Worm (Caenorhabditis elegans) whole organism, early embryonic: Measurements from ENCODE around the gene W01A11.1.

ENCODE experiments used
- B0310.2 ChIP-seq: sonication (generic microtip); optimal IDR thresholded peaks from 2 replicates; lab custom pipeline; 2016; ENCODE audit warnings: mild to moderate bottlenecking, missing genetic modification characterization, missing compliant biosample characterization
- F13C5.2 ChIP-seq: sonication (generic microtip); optimal IDR thresholded peaks from 2 replicates; lab custom pipeline; 2017; ENCODE audit warnings: mild to moderate bottlenecking, missing genetic modification characterization, inconsistent platforms, missing compliant biosample characterization
- aly-1 ChIP-seq: sonication (generic microtip); optimal IDR thresholded peaks from 2 replicates; lab custom pipeline; 2016; ENCODE audit warnings: missing genetic modification characterization, missing compliant biosample characterization
- ama-1 ChIP-seq: fragments of 150-350 bp; optimal IDR thresholded peaks from 2 replicates; lab custom pipeline; 2014
- ceh-13 ChIP-seq: fragments of 200-800 bp; sonication (Bioruptor generic); optimal IDR thresholded peaks from 2 replicates; lab custom pipeline; 2018; ENCODE audit warnings: mild to moderate bottlenecking, missing genetic modification characterization, missing compliant biosample characterization
- ceh-36 ChIP-seq: sonication (generic microtip); optimal IDR thresholded peaks from 2 replicates; lab custom pipeline; 2016; ENCODE audit warnings: missing genetic modification characterization, inconsistent platforms, missing compliant biosample characterization
- ets-7 ChIP-seq: sonication (generic microtip); optimal IDR thresholded peaks from 2 replicates; lab custom pipeline; 2016; ENCODE audit warnings: missing genotype, missing genetic modification characterization, missing compliant biosample characterization
- flt-1 ChIP-seq: fragments of 200-800 bp; sonication (Bioruptor generic); IDR thresholded peaks from 2 replicates; pipeline ENCODE4 v1.3.6; 2022; ENCODE audit warnings: missing genetic modification characterization, missing compliant biosample characterization
- hmbx-1 ChIP-seq: sonication (generic microtip); optimal IDR thresholded peaks from 2 replicates; lab custom pipeline; 2016; ENCODE audit warnings: mild to moderate bottlenecking, missing genetic modification characterization, missing compliant biosample characterization
- hmg-4 ChIP-seq: fragments of 200-800 bp; sonication (Bioruptor generic); optimal IDR thresholded peaks from 2 replicates; lab custom pipeline; 2018; ENCODE audit warnings: mild to moderate bottlenecking, missing genetic modification characterization, missing compliant biosample characterization
- hnd-1 ChIP-seq: sonication (generic microtip); optimal IDR thresholded peaks from 2 replicates; lab custom pipeline; 2016; ENCODE audit warnings: missing genetic modification characterization, missing compliant biosample characterization
- pes-1 ChIP-seq: fragments of 200-800 bp; sonication (Bioruptor generic); IDR thresholded peaks from 2 replicates; pipeline ENCODE4 v1.3.6; 2022; ENCODE audit warnings: missing genetic modification reagents, missing genetic modification characterization, missing compliant biosample characterization
- scrt-1 ChIP-seq: fragments of 200-800 bp; sonication (Bioruptor generic); IDR thresholded peaks from 2 replicates; pipeline ENCODE4 v1.3.6; 2022; ENCODE audit warnings: missing genetic modification characterization, missing compliant biosample characterization
- sea-1 ChIP-seq: fragments of 200-800 bp; sonication (Bioruptor generic); conservative IDR thresholded peaks from 2 replicates; pipeline ENCODE4 v1.3.6; 2022; ENCODE audit warnings: missing genetic modification characterization, missing compliant biosample characterization
- tbx-11 ChIP-seq: fragments of 200-800 bp; sonication (Bioruptor generic); IDR thresholded peaks from 2 replicates; pipeline ENCODE4 v1.3.6; 2022; ENCODE audit warnings: missing genetic modification characterization, missing compliant biosample characterization
- tbx-37 ChIP-seq: fragments of 200-800 bp; sonication (Bioruptor generic); conservative IDR thresholded peaks from 2 replicates; pipeline ENCODE4 v1.3.6; 2022; ENCODE audit warnings: missing genetic modification reagents, missing genetic modification characterization, missing compliant biosample characterization
- tra-4 ChIP-seq: sonication (generic microtip); optimal IDR thresholded peaks from 2 replicates; lab custom pipeline; 2017; ENCODE audit warnings: missing genetic modification characterization, missing compliant biosample characterization

W01A11.1 gene

DNA sequence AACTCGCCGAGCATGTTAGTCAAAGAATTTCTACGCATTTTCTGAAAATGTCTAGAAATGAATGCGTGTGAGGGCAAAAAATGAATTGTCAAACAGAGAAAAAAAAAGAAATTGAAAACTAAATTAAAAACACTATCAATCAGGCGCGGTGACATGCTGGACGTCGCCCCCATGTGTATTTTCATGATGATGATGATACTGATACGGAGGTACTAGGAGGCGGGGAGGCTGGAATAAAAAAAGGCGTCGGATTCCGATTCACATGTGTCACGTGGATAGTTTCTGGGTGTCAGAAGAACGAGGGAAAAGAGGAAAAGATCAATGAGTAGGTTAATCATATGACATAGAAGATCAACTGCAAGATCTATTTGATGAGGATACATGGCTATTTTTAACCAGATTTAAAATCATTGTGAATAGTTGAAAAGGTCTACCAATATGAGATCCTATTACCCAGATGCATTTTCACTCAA lies 6.4 kb downstream of the W01A11.1 start, which contains the start of gene W01A11.7:
W01A11.7 (minus strand) TSS at position 51 of the 473 bp plus-strand sequence.
- no peak for TF ChIP-seq scrt-1 (GFP tag; lab: Robert Waterston, UW)
- TF ChIP-seq ceh-13 = no peak
- TF ChIP-seq hnd-1 (tag; lab: Kevin White, UChicago) = no peak
- no peak for TF ChIP-seq pes-1 (GFP tag; lab: Robert Waterston, UW)
- no peak for TF ChIP-seq hmg-4
- no peak for TF ChIP-seq tbx-11
- no peak for TF ChIP-seq ama-1 (lab: Kevin White, UChicago)
- TF ChIP-seq flt-1 (GFP tag; lab: Robert Waterston, UW) = no peak
- TF ChIP-seq sea-1 (GFP tag; lab: Robert Waterston, UW) = no peak
- no peak for TF ChIP-seq hmbx-1
- TF ChIP-seq ets-7 (tag; lab: Kevin White, UChicago) = no peak

DNA sequence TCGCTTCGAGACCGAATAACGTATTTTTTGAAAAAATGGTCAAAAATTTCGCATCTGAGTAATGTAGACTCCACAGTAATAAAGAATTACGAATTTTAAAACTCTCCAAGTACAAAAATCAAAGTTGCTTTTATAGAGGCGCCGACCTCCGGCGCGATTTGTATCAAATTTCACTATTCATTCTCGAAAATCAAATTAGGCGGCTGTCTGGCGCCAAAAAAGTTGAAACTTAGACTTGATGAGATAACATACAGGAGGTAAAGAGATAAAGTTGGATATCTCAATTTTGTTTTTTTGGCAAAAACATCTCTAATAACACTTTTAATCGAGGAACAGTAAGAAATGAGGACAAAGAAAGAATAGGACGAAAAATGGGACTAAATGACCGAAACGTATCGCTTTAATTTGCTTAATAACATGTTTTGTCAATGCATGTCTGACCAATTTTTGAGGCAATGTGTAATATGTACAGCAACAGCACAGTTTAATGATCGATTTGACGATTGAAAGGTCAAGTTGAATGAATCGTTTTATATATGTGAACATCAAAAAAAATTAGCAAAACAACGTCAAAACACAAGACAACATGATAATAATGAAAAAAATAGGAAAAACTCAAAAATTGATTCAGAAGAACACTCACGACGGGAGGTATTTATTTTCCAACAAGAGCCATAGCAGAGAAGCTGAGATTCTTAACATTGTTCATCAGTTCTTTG lies 7.4 kb downstream of the W01A11.1 start:
- TF ChIP-seq ets-7 (tag; lab: Kevin White, UChicago) = no peak
- TF ChIP-seq flt-1 (GFP tag; lab: Robert Waterston, UW) = no peak
- TF ChIP-seq tbx-37 (GFP tag; lab: Robert Waterston, UW) = no peak
- TF ChIP-seq tbx-11 = no peak
- no peak for TF ChIP-seq ama-1 (lab: Kevin White, UChicago)
- TF ChIP-seq aly-1 = no peak

ce11 chrV:6508703-6509102 lies 9.7 kb downstream of the W01A11.1 start, which contains the start of gene ubh-3:
ubh-3 (minus strand) TSS chrV:6508803.
- TF ChIP-seq hnd-1 (tag; lab: Kevin White, UChicago) (no peak), tra-4 (no peak), F13C5.2 (no peak), ama-1 (lab: Kevin White, UChicago) (no peak)

- no peak for TF ChIP-seq flt-1 (GFP tag; lab: Robert Waterston, UW)
- no peak for TF ChIP-seq aly-1
- no peak for TF ChIP-seq ceh-13
- no peak for TF ChIP-seq tbx-11
- TF ChIP-seq tbx-37 (GFP tag; lab: Robert Waterston, UW) = no peak
- no peak for TF ChIP-seq sea-1 (GFP tag; lab: Robert Waterston, UW)
- no peak for TF ChIP-seq hmbx-1
- TF ChIP-seq ceh-36 (tag; lab: Kevin White, UChicago) = no peak
- no peak for TF ChIP-seq hmg-4
- TF ChIP-seq hnd-1 (tag; lab: Kevin White, UChicago) = no peak
- no peak for TF ChIP-seq tra-4
- TF ChIP-seq pes-1 (GFP tag; lab: Robert Waterston, UW) = no peak
- no peak for TF ChIP-seq ama-1 (lab: Kevin White, UChicago)
Measured at ce11 chrV:6509717-6510116, 10.7 kb downstream of the W01A11.1 start, which contains the start of gene ubh-2. ubh-2 (minus strand) TSS chrV:6509817.

DNA sequence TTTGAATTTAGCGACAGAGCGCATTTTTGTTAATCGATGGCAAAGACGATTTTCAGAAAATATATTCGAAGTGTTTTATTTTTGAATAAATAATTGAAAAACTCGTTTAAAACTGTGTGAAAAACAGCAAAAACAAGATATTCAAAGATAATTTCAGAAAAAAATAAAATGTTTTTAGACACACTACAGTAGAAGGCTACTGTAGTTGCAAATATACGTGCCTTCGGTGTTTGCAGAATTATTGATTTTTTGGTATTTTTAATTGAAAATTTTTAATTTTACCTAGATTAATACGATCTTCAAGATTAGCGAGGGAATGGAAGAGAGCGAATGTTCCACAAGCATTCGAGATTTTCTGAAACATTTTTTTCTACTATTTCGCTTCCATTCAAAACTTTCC lies 11.6 kb downstream of the W01A11.1 start:
- no peak for TF ChIP-seq ets-7 (tag; lab: Kevin White, UChicago)
- TF ChIP-seq B0310.2 = no peak
- TF ChIP-seq hmg-4 = no peak
- TF ChIP-seq scrt-1 (GFP tag; lab: Robert Waterston, UW) = no peak
- no peak for TF ChIP-seq ama-1 (lab: Kevin White, UChicago)
- no peak for TF ChIP-seq hnd-1 (tag; lab: Kevin White, UChicago)
- no peak for TF ChIP-seq tbx-11
- no peak for TF ChIP-seq tbx-37 (GFP tag; lab: Robert Waterston, UW)

ce11 chrV:6511121-6511520 lies 12.1 kb downstream of the W01A11.1 start, which contains the start of gene ubh-1:
ubh-1 (minus strand) TSS chrV:6511409.
- no peak for TF ChIP-seq hmg-4

DNA sequence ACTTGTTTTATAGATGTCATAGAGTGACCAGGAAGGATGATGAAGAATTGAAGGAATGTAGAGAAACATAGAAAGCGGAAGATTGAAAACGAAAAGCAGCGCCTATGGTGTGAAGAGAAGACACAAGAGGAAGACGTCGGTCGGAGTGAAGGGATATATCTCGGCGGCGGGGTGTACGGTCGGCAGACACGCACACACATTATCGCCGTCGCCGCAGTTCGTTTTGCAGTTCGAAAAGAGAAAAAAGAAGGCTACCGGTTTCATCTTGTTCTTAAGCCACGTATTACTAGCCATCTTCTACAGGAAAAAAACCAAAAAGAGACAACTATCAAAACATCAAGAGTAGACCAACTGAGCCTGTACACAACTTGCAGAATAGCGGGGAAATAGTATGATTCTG lies 14.3 kb downstream of the W01A11.1 start:
- TF ChIP-seq tbx-37 (GFP tag; lab: Robert Waterston, UW) (no peak), hmg-4 (peak; percentile 27), pes-1 (GFP tag; lab: Robert Waterston, UW) (0 out of 2 replicates have a peak, but pooled peaks have one; percentile 44)

DNA sequence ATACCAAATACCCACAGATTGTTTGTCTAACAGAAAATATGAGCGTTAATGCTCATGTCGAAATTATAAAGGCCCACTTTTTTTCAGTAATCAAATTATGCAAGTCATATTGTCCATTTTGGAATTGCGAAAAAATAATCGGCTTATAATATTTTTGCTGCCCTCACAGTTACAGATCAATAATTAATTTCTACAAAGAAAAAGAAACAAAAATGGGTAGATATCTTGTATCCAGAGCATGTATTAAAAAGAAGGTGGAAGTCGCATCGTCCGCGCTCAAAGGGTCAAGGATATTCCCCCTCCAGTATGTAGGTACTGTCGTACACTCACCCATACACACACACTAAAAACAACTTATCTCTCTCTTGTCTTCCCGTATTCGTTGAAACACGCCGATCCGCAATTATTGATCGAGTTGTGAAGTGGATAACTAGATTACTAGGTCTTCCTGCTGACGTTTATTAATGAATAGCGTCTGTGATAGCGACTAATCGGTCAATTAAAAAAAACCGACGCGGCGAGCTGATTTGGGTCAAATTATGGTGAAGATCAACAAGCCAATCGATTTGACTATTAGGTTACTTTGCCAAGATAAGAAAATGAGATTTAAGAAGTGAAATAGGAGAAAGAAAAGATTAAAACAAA lies 14.9 kb downstream of the W01A11.1 start:
- TF ChIP-seq F13C5.2 = no peak
- TF ChIP-seq flt-1 (GFP tag; lab: Robert Waterston, UW) = no peak
- no peak for TF ChIP-seq sea-1 (GFP tag; lab: Robert Waterston, UW)
- no peak for TF ChIP-seq ceh-36 (tag; lab: Kevin White, UChicago)
- no peak for TF ChIP-seq scrt-1 (GFP tag; lab: Robert Waterston, UW)
- TF ChIP-seq hmg-4 = no peak
- TF ChIP-seq ets-7 (tag; lab: Kevin White, UChicago) = no peak

ce11 chrV:6514887-6515324 lies 15.9 kb downstream of the W01A11.1 start, which contains the start of gene dpy-11:
dpy-11 (minus strand) TSS chrV:6515240.
- TF ChIP-seq scrt-1 (GFP tag; lab: Robert Waterston, UW) (no peak), ama-1 (lab: Kevin White, UChicago) (no peak), hnd-1 (tag; lab: Kevin White, UChicago) (no peak), flt-1 (GFP tag; lab: Robert Waterston, UW) (no peak), pes-1 (GFP tag; lab: Robert Waterston, UW) (no peak), hmg-4 (no peak)
